Worm (Caenorhabditis elegans): ENCODE results near the gene sru-31.

DNA sequence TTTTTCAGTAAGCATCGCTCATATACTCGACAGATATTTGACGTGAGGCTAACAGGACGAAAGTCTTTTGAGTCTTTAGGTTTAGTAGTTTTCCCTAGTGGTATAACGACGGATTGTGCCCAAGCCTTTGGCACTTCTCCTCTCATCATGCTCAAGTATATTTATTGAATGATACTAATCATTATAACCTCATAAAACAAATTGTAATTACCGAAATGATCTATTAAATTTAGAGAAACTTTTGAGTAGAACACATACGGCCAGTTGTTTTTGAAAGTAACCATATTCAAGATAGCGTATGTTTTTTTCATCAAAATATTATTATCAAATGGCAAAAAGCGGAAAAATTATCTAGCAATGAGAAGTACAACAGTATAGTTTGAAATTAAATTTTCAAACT lies 45.2 kb upstream of the sru-31 start:
- TF ChIP-seq rnt-1 (tag; optimal IDR thresholded peaks at IDR 0.05) (no peak), hlh-6 (tag; optimal IDR thresholded peaks at IDR 0.05) (no peak), ceh-9 (tag; optimal IDR thresholded peaks at IDR 0.05) (no peak), unc-55 (GFP tag; optimal IDR thresholded peaks at IDR 0.05) (no peak)
